Worm (Caenorhabditis elegans) whole organism, L1 larva: ENCODE data around the gene zip-3.

Experiments used
- Y116A8C.19 ChIP-seq: sonication (generic microtip); optimal IDR thresholded peaks from 2 replicates; lab custom pipeline; 2016; ENCODE audit warnings: missing compliant biosample characterization, missing genetic modification characterization, borderline replicate concordance
- elt-3 ChIP-seq, 6 experiments: fragments of 150-350 bp in 1 of 6; sonication (generic microtip); optimal IDR thresholded peaks; 2 replicates each; lab custom pipeline; 2017 to 2018; ENCODE audit warnings: missing biosample characterization in 6 of 6, missing genetic modification characterization in 6 of 6, inconsistent platforms in 1 of 6
- isw-1 ChIP-seq: fragments of 200-800 bp; sonication (Bioruptor generic); IDR thresholded peaks from 2 replicates; pipeline ENCODE4 v1.3.6; 2022; ENCODE audit warnings: missing genetic modification characterization, missing compliant biosample characterization
- mep-1 ChIP-seq: fragments of 150-350 bp; optimal IDR thresholded peaks from 2 replicates; lab custom pipeline; 2014; ENCODE audit warnings: missing biosample characterization, missing genetic modification characterization
- pqm-1 ChIP-seq: sonication (generic microtip); optimal IDR thresholded peaks from 3 replicates; lab custom pipeline; 2017; ENCODE audit warnings: missing biosample characterization, missing genetic modification characterization
- snpc-4 ChIP-seq: fragments of 150-350 bp; optimal IDR thresholded peaks from 2 replicates; lab custom pipeline; 2014; ENCODE audit warnings: missing biosample characterization, missing genetic modification characterization
- sox-4 ChIP-seq: sonication (generic microtip); optimal IDR thresholded peaks from 2 replicates; lab custom pipeline; 2016; ENCODE audit warnings: missing genetic modification characterization, missing compliant biosample characterization
- sptf-1 ChIP-seq: fragments of 150-350 bp; optimal IDR thresholded peaks from 2 replicates; lab custom pipeline; 2014; ENCODE audit warnings: missing biosample characterization, missing genetic modification characterization

- TF ChIP-seq Y116A8C.19 (tag; lab: Kevin White, UChicago) (no peak), pqm-1 (no peak), sptf-1 (no peak), mep-1 (peak; percentile 92), snpc-4 (tag; lab: Kevin White, UChicago) (peak; percentile 77), elt-3 (tag; optimal IDR thresholded peaks at IDR 0.05; lab: Kevin White, UChicago) (peak in 2 of 6 experiments; percentile 32 to 50), sox-4 (tag; lab: Kevin White, UChicago) (no peak), isw-1 (GFP tag; lab: Robert Waterston, UW) (peak; percentile 69)
Observed at ce11 chrII:13908592-13908991, 48.7 kb downstream of the zip-3 start, which contains the start of gene citk-1.
